Worm (Caenorhabditis elegans): ENCODE measurements around the gene T28H11.8.

Gene T28H11.8

ce11 chrIV:5060984-5061383 lies 40.6 kb upstream of the T28H11.8 start, which contains the start of gene C09B9.7:
C09B9.7 (minus strand) TSS chrIV:5061084.
- TF ChIP-seq zfp-2 (tag; optimal IDR thresholded peaks at IDR 0.05) (no peak), F44E2.7 (GFP tag; IDR thresholded peaks at IDR 0.05) (no peak), ztf-7 (tag; optimal IDR thresholded peaks at IDR 0.05) (no peak), mxl-2 (GFP tag; conservative IDR thresholded peaks at IDR 0.05) (no peak), unc-130 (GFP tag; optimal IDR thresholded peaks at IDR 0.05) (no peak), nhr-11 (tag; optimal IDR thresholded peaks at IDR 0.05) (no peak), aly-2 (tag; optimal IDR thresholded peaks at IDR 0.05) (no peak), unc-39 (tag; optimal IDR thresholded peaks at IDR 0.05) (no peak), T20F7.1 (GFP tag; optimal IDR thresholded peaks at IDR 0.05) (no peak), lin-38 (GFP tag; IDR thresholded peaks at IDR 0.05) (no peak), F10B5.3 (tag; optimal IDR thresholded peaks at IDR 0.05) (no peak), F37D6.2 (tag; optimal IDR thresholded peaks at IDR 0.05) (no peak), zfp-3 (GFP tag; conservative IDR thresholded peaks at IDR 0.05) (no peak), tag-97 (GFP tag; IDR thresholded peaks at IDR 0.05) (no peak)

- no peak for TF ChIP-seq ctbp-1 (GFP tag; IDR thresholded peaks at IDR 0.05)
These were observed 35.6 kb upstream of the T28H11.8 start, which contains the start of gene msp-55 for ce11 chrIV:5055964-5056588. msp-55 (minus strand) TSS chrIV:5056014.

DNA sequence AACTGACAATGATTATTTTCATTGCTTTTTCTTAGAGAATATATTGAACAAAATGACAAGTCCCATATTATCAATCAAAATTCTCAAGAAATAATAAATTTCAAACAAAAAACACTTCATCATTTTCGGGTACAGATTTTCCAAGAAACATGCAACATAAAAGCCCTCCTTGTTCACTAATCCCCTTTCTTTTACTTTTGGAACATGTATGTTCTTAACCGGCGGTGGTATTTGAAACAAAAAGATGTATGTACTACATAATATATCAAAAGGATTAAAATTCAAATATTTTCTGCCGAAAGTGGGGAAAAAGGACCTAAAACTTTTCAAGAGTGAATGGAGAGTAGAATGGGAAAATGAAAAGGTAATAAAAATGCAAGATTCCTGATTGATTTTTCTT lies 33.9 kb upstream of the T28H11.8 start:
- TF ChIP-seq aha-1 (tag) (peak; percentile 35), nhr-11 (tag; optimal IDR thresholded peaks at IDR 0.05) (no peak)

ce11 chrIV:5045389-5045788 lies 25.0 kb upstream of the T28H11.8 start, which contains the start of gene hot-9:
hot-9 (minus strand) TSS chrIV:5045489.
- TF ChIP-seq mdt-29 (GFP tag; IDR thresholded peaks at IDR 0.05): no peak
- TF ChIP-seq aly-2 (tag; optimal IDR thresholded peaks at IDR 0.05): no peak
- TF ChIP-seq dmd-9 (GFP tag; IDR thresholded peaks at IDR 0.05): no peak
- no peak for TF ChIP-seq nhr-28 (tag; optimal IDR thresholded peaks at IDR 0.05)
- no peak for TF ChIP-seq hif-1 (tag; optimal IDR thresholded peaks at IDR 0.05)

ce11 chrIV:5038744-5039143 lies 18.3 kb upstream of the T28H11.8 start:
- TF ChIP-seq pqm-1 (tag; optimal IDR thresholded peaks at IDR 0.05) (no peak), T20F7.1 (GFP tag; optimal IDR thresholded peaks at IDR 0.05) (peak; percentile 32), T26A8.4 (GFP tag; IDR thresholded peaks at IDR 0.05) (peak; percentile 65), hif-1 (tag; optimal IDR thresholded peaks at IDR 0.05) (no peak), ceh-32 (tag; optimal IDR thresholded peaks at IDR 0.05; ENCODE audit: poor library complexity) (no peak), unc-39 (tag; optimal IDR thresholded peaks at IDR 0.05) (no peak), attf-4 (tag; optimal IDR thresholded peaks at IDR 0.05) (no peak), madf-9 (GFP tag; conservative IDR thresholded peaks at IDR 0.05) (peak; percentile 59; the same call in 1 of the 2 replicates), mep-1 (tag; optimal IDR thresholded peaks at IDR 0.05) (no peak), D1046.2 (GFP tag; IDR thresholded peaks at IDR 0.05) (peak; percentile 78; the same call in 1 of the 2 replicates), jun-1 (tag; optimal IDR thresholded peaks at IDR 0.05) (no peak), snpc-4 (tag; optimal IDR thresholded peaks at IDR 0.05) (no peak), ama-1 (optimal IDR thresholded peaks at IDR 0.05) (no peak), nhr-102 (tag; optimal IDR thresholded peaks at IDR 0.05) (no peak), daf-12 (tag; optimal IDR thresholded peaks at IDR 0.05) (no peak), Y48G9A.11 (GFP tag; IDR thresholded peaks at IDR 0.05) (peak; percentile 76), ceh-62 (tag; optimal IDR thresholded peaks at IDR 0.05) (no peak), ctbp-1 (GFP tag; IDR thresholded peaks at IDR 0.05) (peak; percentile 80), madf-5 (GFP tag; IDR thresholded peaks at IDR 0.05) (peak; percentile 52 to 87; a peak in 1 of 4 replicates), lin-15B (tag; optimal IDR thresholded peaks at IDR 0.05) (no peak), nhr-41 (GFP tag; IDR thresholded peaks at IDR 0.05) (peak; percentile 77; the same call in 1 of the 2 replicates), dve-1 (tag; optimal IDR thresholded peaks at IDR 0.05; ENCODE audit: insufficient read depth) (no peak), skn-1 (tag; optimal IDR thresholded peaks at IDR 0.05) (no peak), gei-8 (GFP tag; optimal IDR thresholded peaks at IDR 0.05) (peak; percentile 11), cey-2 (tag; optimal IDR thresholded peaks at IDR 0.05; ENCODE audit: borderline replicate concordance, insufficient read depth) (no peak), mxl-2 (GFP tag; conservative IDR thresholded peaks at IDR 0.05) (no peak), tag-97 (GFP tag; IDR thresholded peaks at IDR 0.05) (no peak), nhr-77 (tag; optimal IDR thresholded peaks at IDR 0.05) (no peak), ztf-7 (tag; optimal IDR thresholded peaks at IDR 0.05) (no peak), zip-2 (tag; optimal IDR thresholded peaks at IDR 0.05) (no peak)

All from whole organism, L4 larva.